Worm (Caenorhabditis elegans): ENCODE measurements around the gene T01H10.11.

T01H10.11 gene

DNA sequence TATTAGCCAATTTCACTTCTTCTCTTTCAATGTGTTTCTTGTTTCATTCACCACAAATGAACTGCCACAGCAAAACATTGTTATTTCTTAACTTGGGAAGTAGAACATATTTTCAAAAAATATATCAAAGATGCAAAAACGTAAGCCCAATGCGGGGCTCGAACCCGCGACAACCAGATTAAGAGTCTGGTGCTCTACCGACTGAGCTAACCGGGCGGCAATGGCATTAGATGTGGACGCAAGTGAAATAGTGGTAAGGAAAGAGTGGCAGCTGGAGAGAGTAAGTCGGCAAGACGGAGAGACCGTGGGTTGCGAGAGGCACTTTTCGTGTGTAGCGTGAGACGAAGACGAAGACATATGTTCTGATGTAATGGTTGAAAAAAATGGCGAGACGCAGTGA lies 17.2 kb upstream of the T01H10.11 start (continued):
- TF ChIP-seq nhr-237 (tag; optimal IDR thresholded peaks at IDR 0.05) (no peak), nhr-28 (tag; optimal IDR thresholded peaks at IDR 0.05) (no peak), eor-1 (tag; optimal IDR thresholded peaks at IDR 0.05) (no peak), lin-15B (tag; optimal IDR thresholded peaks at IDR 0.05) (peak; percentile 4), fkh-2 (tag; optimal IDR thresholded peaks at IDR 0.05) (peak; percentile 20), nhr-11 (tag; optimal IDR thresholded peaks at IDR 0.05) (no peak), elt-1 (tag; optimal IDR thresholded peaks at IDR 0.05) (no peak), nhr-76 (tag; optimal IDR thresholded peaks at IDR 0.05) (peak; percentile 33), nhr-12 (tag; optimal IDR thresholded peaks at IDR 0.05) (no peak), mdl-1 (tag; optimal IDR thresholded peaks at IDR 0.05) (no peak)

DNA sequence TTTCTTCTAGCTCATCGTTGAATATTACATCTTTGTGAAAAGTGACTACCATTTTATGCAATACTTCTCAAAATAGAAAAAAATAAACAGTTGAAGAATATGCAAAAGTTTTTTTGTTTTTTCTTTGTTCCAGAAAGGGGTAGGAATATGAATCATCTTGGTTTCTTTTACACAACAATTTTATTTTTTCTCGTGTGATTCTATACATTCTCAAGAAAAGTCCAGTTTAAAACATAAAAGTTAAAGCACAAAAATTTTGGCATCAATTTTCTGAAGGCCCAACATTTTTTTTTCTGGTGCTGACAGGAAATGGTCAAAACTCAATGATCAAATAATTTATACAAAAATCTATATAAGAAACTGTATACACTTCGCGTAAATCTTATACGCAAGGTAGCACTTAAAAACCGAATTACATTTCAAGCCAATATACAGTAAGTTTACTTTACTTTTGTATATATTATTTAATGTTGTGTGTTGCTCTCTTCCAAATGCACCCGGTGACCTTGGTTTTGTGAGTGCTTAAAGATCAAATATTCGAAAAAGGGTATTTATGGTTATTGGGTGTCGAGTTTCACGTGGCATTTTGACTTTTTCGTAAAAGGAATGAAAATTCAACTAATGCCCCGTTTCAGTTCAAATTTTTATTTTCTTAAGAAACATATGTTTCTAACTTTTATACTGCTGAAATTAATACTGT lies 14.6 kb upstream of the T01H10.11 start, which contains the start of the genes W03G11.2 and lgc-13:
Gene W03G11.2, minus strand, starts transcription at position 101 of the 700 bp plus-strand sequence.
Gene lgc-13, plus strand, starts transcription at position 650 of the 700 bp plus-strand sequence.
- TF ChIP-seq skn-1 (tag; optimal IDR thresholded peaks at IDR 0.05) = no peak
- no peak for TF ChIP-seq mml-1 (tag; optimal IDR thresholded peaks at IDR 0.05)
- no peak for TF ChIP-seq zag-1 (tag; optimal IDR thresholded peaks at IDR 0.05)
- no peak for TF ChIP-seq eor-1 (tag; optimal IDR thresholded peaks at IDR 0.05)
- TF ChIP-seq lin-15B (tag; optimal IDR thresholded peaks at IDR 0.05) = no peak
- no peak for TF ChIP-seq ama-1 (optimal IDR thresholded peaks at IDR 0.05)
- TF ChIP-seq nhr-237 (tag; optimal IDR thresholded peaks at IDR 0.05) = no peak
- TF ChIP-seq elt-1 (tag; optimal IDR thresholded peaks at IDR 0.05) = no peak
- no peak for TF ChIP-seq ztf-4 (tag; optimal IDR thresholded peaks at IDR 0.05)
- TF ChIP-seq ceh-82 (tag; optimal IDR thresholded peaks at IDR 0.05) = no peak
- no peak for TF ChIP-seq nhr-76 (tag; optimal IDR thresholded peaks at IDR 0.05)
- TF ChIP-seq pha-4 (tag; optimal IDR thresholded peaks at IDR 0.05) = no peak
- TF ChIP-seq hmg-11 (tag; optimal IDR thresholded peaks at IDR 0.05) = no peak
- no peak for TF ChIP-seq nhr-11 (tag; optimal IDR thresholded peaks at IDR 0.05)
- TF ChIP-seq tbx-2 (tag; optimal IDR thresholded peaks at IDR 0.05) = no peak
- no peak for TF ChIP-seq lsy-12 (tag; optimal IDR thresholded peaks at IDR 0.05)
- TF ChIP-seq nfya-1 (tag; optimal IDR thresholded peaks at IDR 0.05; ENCODE audit: insufficient read depth) = no peak
- TF ChIP-seq snpc-4 (tag; optimal IDR thresholded peaks at IDR 0.05) = no peak
- TF ChIP-seq ZK546.5 (tag; optimal IDR thresholded peaks at IDR 0.05) = no peak
- TF ChIP-seq egl-27 (tag; optimal IDR thresholded peaks at IDR 0.05) = no peak

DNA sequence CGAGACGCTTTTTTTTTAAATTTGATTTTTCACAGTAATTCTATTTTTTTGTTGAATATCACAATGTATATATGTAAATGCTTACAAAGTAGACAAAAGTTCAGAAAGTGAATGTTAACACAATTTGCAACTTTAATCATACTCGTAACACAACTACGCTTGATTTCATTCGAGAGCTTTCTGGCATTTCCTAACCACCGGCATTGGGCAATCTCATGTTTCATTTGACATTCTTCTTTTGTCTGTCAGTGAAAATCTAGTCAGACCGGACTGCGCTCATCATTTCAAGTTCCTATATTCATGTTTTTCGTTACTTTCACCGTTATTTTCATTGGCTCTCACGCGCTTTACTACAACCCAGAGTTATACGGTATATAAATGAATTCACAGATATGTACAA lies 12.0 kb upstream of the T01H10.11 start, which contains the start of gene lgc-14:
Gene lgc-14, plus strand, starts transcription at position 301 of the 400 bp plus-strand sequence.
- TF ChIP-seq zag-1 (tag; optimal IDR thresholded peaks at IDR 0.05) (no peak), snpc-4 (tag; optimal IDR thresholded peaks at IDR 0.05) (no peak), nhr-43 (tag; optimal IDR thresholded peaks at IDR 0.05; ENCODE audit: poor library complexity, severe bottlenecking) (no peak), nhr-76 (tag; optimal IDR thresholded peaks at IDR 0.05) (no peak), ceh-16 (tag; optimal IDR thresholded peaks at IDR 0.05) (no peak), ceh-28 (tag; optimal IDR thresholded peaks at IDR 0.05) (no peak), eor-1 (tag; optimal IDR thresholded peaks at IDR 0.05) (no peak), fkh-10 (GFP tag; optimal IDR thresholded peaks at IDR 0.05) (no peak), mdl-1 (tag; optimal IDR thresholded peaks at IDR 0.05) (no peak), unc-39 (tag; optimal IDR thresholded peaks at IDR 0.05) (no peak), ceh-82 (tag; optimal IDR thresholded peaks at IDR 0.05) (no peak), nhr-23 (tag; optimal IDR thresholded peaks at IDR 0.05) (no peak), nhr-67 (tag; optimal IDR thresholded peaks at IDR 0.05) (no peak)

DNA sequence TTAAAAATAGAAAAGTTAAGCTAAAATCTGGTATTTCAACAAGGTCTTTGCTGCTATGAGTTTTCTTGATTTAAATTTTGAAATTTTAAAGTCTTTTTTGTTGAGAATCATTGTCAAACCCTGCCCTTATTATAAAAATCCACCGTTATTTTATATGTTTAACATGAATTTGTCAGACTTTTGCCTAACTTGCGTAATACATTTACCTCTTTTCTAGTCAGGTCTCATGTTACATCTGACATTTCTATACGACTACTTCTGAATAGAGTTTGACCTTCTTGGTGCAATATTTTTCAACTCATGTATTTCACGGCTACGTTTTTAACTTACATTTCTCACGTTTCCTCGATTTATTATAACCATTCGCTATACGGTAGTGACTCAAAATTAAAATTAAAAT lies 9.2 kb upstream of the T01H10.11 start, which contains the start of gene lgc-15:
Gene lgc-15, plus strand, starts transcription at position 301 of the 400 bp plus-strand sequence.
- no peak for TF ChIP-seq unc-39 (tag; optimal IDR thresholded peaks at IDR 0.05)
- no peak for TF ChIP-seq ztf-4 (tag; optimal IDR thresholded peaks at IDR 0.05)
- TF ChIP-seq mml-1 (tag; optimal IDR thresholded peaks at IDR 0.05) = no peak

DNA sequence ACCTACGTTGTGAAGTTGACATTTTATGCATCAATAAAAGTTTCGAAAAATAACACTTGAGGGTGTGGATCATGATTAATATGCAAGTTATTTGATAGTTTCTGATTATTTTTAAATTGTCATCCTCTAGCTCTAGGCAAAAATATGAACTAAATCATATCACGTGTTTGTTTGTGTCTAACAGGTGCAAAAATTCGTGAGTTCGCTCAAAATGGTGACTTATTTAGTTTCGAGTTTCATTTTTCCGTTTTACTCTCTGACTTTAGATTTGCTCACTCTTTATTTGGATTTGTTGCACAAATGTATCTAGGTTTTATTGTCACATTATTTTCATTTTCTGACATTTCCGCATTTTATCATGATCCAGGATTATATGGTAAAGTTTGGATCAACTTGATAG lies 4.9 kb upstream of the T01H10.11 start, which contains the start of gene lgc-16:
Gene lgc-16, plus strand, starts transcription at position 301 of the 400 bp plus-strand sequence.
- TF ChIP-seq unc-62 (GFP tag; optimal IDR thresholded peaks at IDR 0.05) (no peak), tbx-2 (tag; optimal IDR thresholded peaks at IDR 0.05) (no peak), nhr-67 (tag; optimal IDR thresholded peaks at IDR 0.05) (no peak), ceh-82 (tag; optimal IDR thresholded peaks at IDR 0.05) (no peak), jun-1 (tag; optimal IDR thresholded peaks at IDR 0.05) (no peak), egl-5 (tag; optimal IDR thresholded peaks at IDR 0.05) (no peak), nhr-28 (tag; optimal IDR thresholded peaks at IDR 0.05) (no peak), fkh-10 (GFP tag; optimal IDR thresholded peaks at IDR 0.05) (no peak), hmg-11 (tag; optimal IDR thresholded peaks at IDR 0.05) (no peak), ceh-9 (tag; optimal IDR thresholded peaks at IDR 0.05) (no peak), elt-2 (tag; optimal IDR thresholded peaks at IDR 0.05) (no peak), mml-1 (tag; optimal IDR thresholded peaks at IDR 0.05) (no peak), daf-12 (tag; optimal IDR thresholded peaks at IDR 0.05) (no peak), lsy-12 (tag; optimal IDR thresholded peaks at IDR 0.05) (no peak), nhr-23 (tag; optimal IDR thresholded peaks at IDR 0.05) (no peak)
